Worm (Caenorhabditis elegans) whole organism, L1 larva: ENCODE measurements around the gene adt-1.

ENCODE experiments used
- lin-13 ChIP-seq: fragments of 150-350 bp; optimal IDR thresholded peaks from 2 replicates; lab custom pipeline; 2014; ENCODE audit warnings: missing biosample characterization, missing genetic modification reagents, missing genetic modification characterization
- zag-1 ChIP-seq: fragments of 150-350 bp; optimal IDR thresholded peaks from 2 replicates; lab custom pipeline; 2014; ENCODE audit warnings: missing biosample characterization, missing genetic modification characterization

ce11 chrX:12664987-12665451 lies 13.6 kb upstream of the adt-1 start:
- TF ChIP-seq zag-1 (no peak), lin-13 (GFP tag; lab: Kevin White, UChicago) (peak; percentile 24)
